Worm (Caenorhabditis elegans) whole organism, mixed stage, embryonic: Measurements from ENCODE around the gene srh-17.

Source experiments
- M03D4.4 ChIP-seq: sonication (generic microtip); optimal IDR thresholded peaks from 2 replicates; lab custom pipeline; 2017; ENCODE audit warnings: mild to moderate bottlenecking, missing genetic modification characterization, missing compliant biosample characterization
- bed-3 ChIP-seq: fragments of 200-800 bp; sonication (Bioruptor generic); optimal IDR thresholded peaks from 3 replicates; lab custom pipeline; 2018; ENCODE audit warnings: mild to moderate bottlenecking, missing genetic modification characterization, moderate library complexity, missing compliant biosample characterization
- blmp-1 ChIP-seq: fragments of 150-350 bp; optimal IDR thresholded peaks from 2 replicates; lab custom pipeline; 2014; ENCODE audit warnings: missing biosample characterization, missing genetic modification characterization
- ceh-39 ChIP-seq: fragments of 150-350 bp; optimal IDR thresholded peaks from 2 replicates; lab custom pipeline; 2014; ENCODE audit warnings: missing biosample characterization, missing genetic modification characterization
- ceh-43 ChIP-seq: fragments of 200-800 bp; sonication (Bioruptor generic); optimal IDR thresholded peaks from 2 replicates; lab custom pipeline; 2018; ENCODE audit warnings: mild to moderate bottlenecking, missing genetic modification characterization, moderate library complexity, missing compliant biosample characterization
- ceh-83 ChIP-seq: fragments of 200-800 bp; sonication (Bioruptor generic); optimal IDR thresholded peaks from 2 replicates; lab custom pipeline; 2018; ENCODE audit warnings: mild to moderate bottlenecking, missing genetic modification characterization, missing compliant biosample characterization
- ces-1 ChIP-seq: fragments of 150-350 bp; optimal IDR thresholded peaks from 2 replicates; lab custom pipeline; 2014; ENCODE audit warnings: missing biosample characterization, missing genetic modification reagents, missing genetic modification characterization
- cnd-1 ChIP-seq: fragments of 200-800 bp; sonication (Bioruptor generic); optimal IDR thresholded peaks from 2 replicates; lab custom pipeline; 2018; ENCODE audit warnings: mild to moderate bottlenecking, missing genetic modification characterization, missing compliant biosample characterization
- drap-1 ChIP-seq: fragments of 200-800 bp; sonication (Bioruptor generic); optimal IDR thresholded peaks from 3 replicates; lab custom pipeline; 2018; ENCODE audit warnings: mild to moderate bottlenecking, missing genetic modification characterization, missing compliant biosample characterization
- elt-1 ChIP-seq: sonication (generic microtip); optimal IDR thresholded peaks from 2 replicates; lab custom pipeline; 2017; ENCODE audit warnings: missing genetic modification characterization, mild to moderate bottlenecking, missing compliant biosample characterization, antibody characterized with exemption, moderate library complexity, borderline replicate concordance; ENCODE audit not compliant: insufficient read depth
- flh-1 ChIP-seq: fragments of 200-800 bp; sonication (Bioruptor generic); optimal IDR thresholded peaks from 2 replicates; lab custom pipeline; 2018; ENCODE audit warnings: mild to moderate bottlenecking, missing genetic modification characterization, moderate library complexity, missing compliant biosample characterization
- ham-2 ChIP-seq: fragments of 200-800 bp; sonication (Bioruptor generic); optimal IDR thresholded peaks from 2 replicates; lab custom pipeline; 2018; ENCODE audit warnings: mild to moderate bottlenecking, missing genetic modification characterization, missing compliant biosample characterization
- hlh-1 ChIP-seq: fragments of 150-350 bp; optimal IDR thresholded peaks from 2 replicates; lab custom pipeline; 2014; ENCODE audit warnings: missing biosample characterization, missing genetic modification reagents, missing genetic modification characterization
- lin-13 ChIP-seq: fragments of 150-350 bp; optimal IDR thresholded peaks from 2 replicates; lab custom pipeline; 2014; ENCODE audit warnings: missing biosample characterization, missing genetic modification characterization
- lin-32 ChIP-seq: fragments of 200-800 bp; sonication (Bioruptor generic); optimal IDR thresholded peaks from 2 replicates; lab custom pipeline; 2018; ENCODE audit warnings: mild to moderate bottlenecking, missing genetic modification characterization, missing compliant biosample characterization
- lsy-2 ChIP-seq: fragments of 150-350 bp; optimal IDR thresholded peaks from 2 replicates; lab custom pipeline; 2014; ENCODE audit warnings: missing biosample characterization, missing genetic modification characterization
- mab-5 ChIP-seq: fragments of 150-350 bp; optimal IDR thresholded peaks from 2 replicates; lab custom pipeline; 2014; ENCODE audit warnings: missing biosample characterization, missing genetic modification characterization
- mep-1 ChIP-seq: fragments of 150-350 bp; optimal IDR thresholded peaks from 2 replicates; lab custom pipeline; 2017; ENCODE audit warnings: missing biosample characterization, missing genetic modification reagents, missing genetic modification characterization, inconsistent platforms
- mls-2 ChIP-seq: sonication (generic microtip); optimal IDR thresholded peaks from 2 replicates; lab custom pipeline; 2016; ENCODE audit warnings: mild to moderate bottlenecking, missing genetic modification characterization, moderate library complexity, missing compliant biosample characterization
- nhr-2 ChIP-seq: fragments of 150-350 bp; optimal IDR thresholded peaks from 2 replicates; lab custom pipeline; 2014; ENCODE audit warnings: missing biosample characterization, missing genetic modification characterization
- nhr-237 ChIP-seq: fragments of 150-350 bp; optimal IDR thresholded peaks from 2 replicates; lab custom pipeline; 2014; ENCODE audit warnings: missing biosample characterization, missing genetic modification characterization
- nhr-28 ChIP-seq: fragments of 150-350 bp; optimal IDR thresholded peaks from 2 replicates; lab custom pipeline; 2014; ENCODE audit warnings: missing biosample characterization, missing genetic modification characterization
- nhr-76 ChIP-seq: sonication (generic microtip); optimal IDR thresholded peaks from 2 replicates; lab custom pipeline; 2017; ENCODE audit warnings: missing biosample characterization, missing genetic modification characterization
- pha-4 ChIP-seq: fragments of 150-350 bp; optimal IDR thresholded peaks from 2 replicates; lab custom pipeline; 2018; ENCODE audit warnings: missing biosample characterization, missing genetic modification reagents, missing genetic modification characterization
- sem-2 ChIP-seq: fragments of 200-800 bp; sonication (Bioruptor generic); optimal IDR thresholded peaks from 2 replicates; lab custom pipeline; 2018; ENCODE audit warnings: mild to moderate bottlenecking, missing genetic modification characterization, missing compliant biosample characterization
- snpc-4 ChIP-seq: fragments of 150-350 bp; optimal IDR thresholded peaks from 2 replicates; lab custom pipeline; 2014; ENCODE audit warnings: missing biosample characterization, missing genetic modification characterization
- sptf-1 ChIP-seq: sonication (generic microtip); optimal IDR thresholded peaks from 2 replicates; lab custom pipeline; 2017; ENCODE audit warnings: mild to moderate bottlenecking, missing genetic modification characterization, moderate library complexity, missing compliant biosample characterization
- tbx-8 ChIP-seq: fragments of 200-800 bp; sonication (Bioruptor generic); optimal IDR thresholded peaks from 2 replicates; lab custom pipeline; 2018; ENCODE audit warnings: mild to moderate bottlenecking, missing genetic modification characterization, moderate library complexity, missing compliant biosample characterization
- unc-39 ChIP-seq: fragments of 150-350 bp; optimal IDR thresholded peaks from 2 replicates; lab custom pipeline; 2014; ENCODE audit warnings: missing biosample characterization, missing genetic modification characterization
- unc-62 ChIP-seq: fragments of 150-350 bp; optimal IDR thresholded peaks from 2 replicates; lab custom pipeline; 2014; ENCODE audit warnings: missing biosample characterization, missing genetic modification reagents, missing genetic modification characterization
- ztf-11 ChIP-seq: fragments of 150-350 bp; optimal IDR thresholded peaks from 2 replicates; lab custom pipeline; 2014; ENCODE audit warnings: missing biosample characterization, missing genetic modification characterization

Gene srh-17

ce11 chrV:14649929-14650328, 11.2 kb upstream of the srh-17 start:
- no peak for TF ChIP-seq blmp-1 (tag; lab: Kevin White, UChicago)
- no peak for TF ChIP-seq sem-2 (GFP tag; lab: Kevin White, UChicago)
- TF ChIP-seq elt-1 (tag; lab: Kevin White, UChicago): no peak
- peak; percentile 17 for TF ChIP-seq hlh-1 (tag; lab: Kevin White, UChicago)
- TF ChIP-seq ces-1 (GFP tag; lab: Kevin White, UChicago): peak; percentile 25
- TF ChIP-seq cnd-1: peak; percentile 43

DNA sequence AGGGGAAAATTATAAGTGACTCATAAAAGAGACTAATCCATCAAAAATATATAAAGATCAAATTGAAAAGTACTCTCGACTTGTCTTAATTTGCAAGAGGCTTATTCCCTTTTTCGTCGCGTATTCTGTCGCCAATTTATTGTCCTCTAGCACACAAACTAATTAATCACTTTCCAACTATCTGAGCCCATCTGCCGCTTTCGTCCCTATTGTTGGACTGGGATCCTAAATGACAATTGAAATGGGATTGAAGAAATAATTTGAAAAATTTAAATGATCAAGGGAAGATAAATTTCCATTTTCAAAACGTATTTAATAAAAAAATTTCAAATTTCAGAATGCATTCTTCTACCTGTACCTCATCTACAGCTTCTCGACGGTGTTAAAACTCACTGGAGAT, 10.5 kb upstream of the srh-17 start:
- TF ChIP-seq elt-1 (tag; lab: Kevin White, UChicago): no peak
- peak; percentile 84 for TF ChIP-seq ces-1 (GFP tag; lab: Kevin White, UChicago)
- TF ChIP-seq unc-62 (GFP tag; lab: Kevin White, UChicago): peak; percentile 36
- TF ChIP-seq cnd-1: peak; percentile 45
- TF ChIP-seq hlh-1 (tag; lab: Kevin White, UChicago): no peak
- no peak for TF ChIP-seq ztf-11 (tag; lab: Kevin White, UChicago)
- TF ChIP-seq, all 35 proteins: peak for 3

DNA sequence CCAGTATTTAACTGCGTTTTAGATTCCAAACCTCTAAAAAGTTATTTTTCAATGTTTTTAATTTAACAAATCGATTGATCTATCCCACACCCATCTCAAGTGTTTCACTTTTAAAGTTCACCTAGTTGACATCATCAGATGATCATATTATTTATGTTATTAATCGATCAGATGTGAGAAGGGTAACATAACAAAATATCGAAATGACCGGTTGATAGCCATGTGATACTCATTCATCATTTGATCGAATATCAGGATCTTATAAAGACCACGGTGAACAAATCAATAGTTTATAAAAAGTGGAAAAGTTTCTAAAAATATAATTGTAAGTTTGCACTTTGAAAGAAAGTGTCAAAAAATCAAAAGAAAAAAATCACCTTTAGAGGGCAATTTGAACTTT, 5.4 kb upstream of the srh-17 start:
- TF ChIP-seq ces-1 (GFP tag; lab: Kevin White, UChicago): no peak
- no peak for TF ChIP-seq sem-2 (GFP tag; lab: Kevin White, UChicago)
- no peak for TF ChIP-seq flh-1

- TF ChIP-seq ham-2: no peak
- TF ChIP-seq snpc-4 (tag; lab: Kevin White, UChicago): no peak
- no peak for TF ChIP-seq unc-39 (tag; lab: Kevin White, UChicago)
- TF ChIP-seq nhr-76 (tag; lab: Kevin White, UChicago): no peak
- no peak for TF ChIP-seq pha-4
- TF ChIP-seq nhr-28 (tag; lab: Kevin White, UChicago): no peak
- no peak for TF ChIP-seq cnd-1
- no peak for TF ChIP-seq hlh-1 (tag; lab: Kevin White, UChicago)
- no peak for TF ChIP-seq ces-1 (GFP tag; lab: Kevin White, UChicago)
- no peak for TF ChIP-seq bed-3
- TF ChIP-seq lsy-2 (tag; lab: Kevin White, UChicago): no peak
- no peak for TF ChIP-seq sptf-1
- no peak for TF ChIP-seq flh-1
- no peak for TF ChIP-seq mab-5 (tag; lab: Kevin White, UChicago)
- TF ChIP-seq ceh-83 (GFP tag; lab: Kevin White, UChicago): no peak
- no peak for TF ChIP-seq mep-1 (tag; lab: Kevin White, UChicago)
- TF ChIP-seq ceh-39 (tag; lab: Kevin White, UChicago): no peak
- TF ChIP-seq lin-13 (tag; lab: Kevin White, UChicago): no peak
- TF ChIP-seq mls-2: no peak
These were observed 4.1 kb upstream of the srh-17 start for ce11 chrV:14656970-14657369.

- TF ChIP-seq elt-1 (tag; lab: Kevin White, UChicago) (no peak), ces-1 (GFP tag; lab: Kevin White, UChicago) (no peak), flh-1 (no peak), nhr-76 (tag; lab: Kevin White, UChicago) (no peak), sem-2 (GFP tag; lab: Kevin White, UChicago) (no peak), nhr-2 (no peak), lin-32 (GFP tag; lab: Kevin White, UChicago) (no peak), sptf-1 (no peak), mab-5 (tag; lab: Kevin White, UChicago) (no peak), M03D4.4 (no peak), ceh-43 (no peak), nhr-237 (tag; lab: Kevin White, UChicago) (no peak)
These were observed 3.0 kb upstream of the srh-17 start, which contains the start of gene slc-25A29 for ce11 chrV:14658131-14658530. Gene slc-25A29 (minus strand): TSS chrV:14658175.

DNA sequence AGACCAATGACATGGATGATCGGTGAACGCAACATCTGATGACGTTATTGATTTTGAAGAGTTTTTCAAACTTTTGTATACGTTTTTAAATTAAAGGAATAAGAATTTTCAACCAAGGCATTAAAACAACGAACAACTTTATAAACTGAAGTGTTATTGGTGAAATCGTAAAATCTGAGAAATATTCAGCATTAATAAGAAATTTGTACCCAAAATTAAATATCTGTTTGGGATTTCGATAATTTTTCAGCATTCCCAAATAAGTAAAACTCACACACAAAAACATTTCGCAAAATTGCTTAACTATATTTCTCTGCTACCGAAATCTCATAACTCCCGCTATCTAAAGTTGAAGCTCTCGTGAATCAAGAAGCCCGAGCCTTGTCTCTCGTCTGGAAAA, 1.5 kb upstream of the srh-17 start:
- no peak for TF ChIP-seq hlh-1 (tag; lab: Kevin White, UChicago)
- TF ChIP-seq lin-13 (tag; lab: Kevin White, UChicago): no peak
- no peak for TF ChIP-seq flh-1
- no peak for TF ChIP-seq drap-1 (GFP tag; lab: Kevin White, UChicago)
- TF ChIP-seq M03D4.4: no peak
- TF ChIP-seq pha-4: no peak
- TF ChIP-seq unc-39 (tag; lab: Kevin White, UChicago): no peak
- TF ChIP-seq tbx-8: no peak
- TF ChIP-seq nhr-237 (tag; lab: Kevin White, UChicago): no peak
- TF ChIP-seq ztf-11 (tag; lab: Kevin White, UChicago): no peak
